Fruit fly (Drosophila melanogaster): ENCODE data around the gene CG43076.

dm6 chrX:15229775-15230174, 6.4 kb upstream of the CG43076 start, which contains the start of gene CG9101:
- TF ChIP-seq dmrt93B (GFP tag; optimal IDR thresholded peaks at IDR 0.05) (no peak), Hr83 (GFP tag; optimal IDR thresholded peaks at IDR 0.05; ENCODE audit: poor library complexity, severe bottlenecking) (no peak), pan (optimal IDR thresholded peaks at IDR 0.05) (no peak), Vsx2 (GFP tag; optimal IDR thresholded peaks at IDR 0.05; ENCODE audit: partially characterized antibody) (no peak), rgr (GFP tag; optimal IDR thresholded peaks at IDR 0.05) (no peak), Dfd (GFP tag; optimal IDR thresholded peaks at IDR 0.05) (no peak), jim (GFP tag; optimal IDR thresholded peaks at IDR 0.05) (no peak), brk (GFP tag; optimal IDR thresholded peaks at IDR 0.05) (no peak), psq (GFP tag; optimal IDR thresholded peaks at IDR 0.05) (no peak), woc (GFP tag; optimal IDR thresholded peaks at IDR 0.05) (no peak), tai (GFP tag; optimal IDR thresholded peaks at IDR 0.05) (no peak), usp (GFP tag; optimal IDR thresholded peaks at IDR 0.05) (no peak), h (GFP tag; optimal IDR thresholded peaks at IDR 0.05) (no peak)
